Worm (Caenorhabditis elegans) whole organism, L2 larva: Measurements from ENCODE around the gene nhr-275.
A peak's percentile ranks its signal among the peaks of the same experiment; 100 is the strongest.

ENCODE experiments used
- R02D3.7 ChIP-seq: fragments of 150-350 bp; optimal IDR thresholded peaks from 2 replicates; lab custom pipeline; 2014; ENCODE audit warnings: missing biosample characterization, missing genetic modification characterization
- egl-27 ChIP-seq: sonication (generic microtip); optimal IDR thresholded peaks from 3 replicates; lab custom pipeline; 2017; ENCODE audit warnings: missing biosample characterization, missing genetic modification reagents, missing genetic modification characterization
- elt-1 ChIP-seq: fragments of 150-350 bp; optimal IDR thresholded peaks from 2 replicates; lab custom pipeline; 2014; ENCODE audit warnings: missing biosample characterization, missing genetic modification characterization
- elt-3 ChIP-seq: sonication (generic microtip); optimal IDR thresholded peaks from 2 replicates; lab custom pipeline; 2017; ENCODE audit warnings: missing biosample characterization, missing genetic modification characterization
- fos-1 ChIP-seq: fragments of 150-350 bp; optimal IDR thresholded peaks from 2 replicates; lab custom pipeline; 2014; ENCODE audit warnings: missing biosample characterization, missing genetic modification characterization
- lin-39 ChIP-seq: fragments of 150-350 bp; optimal IDR thresholded peaks from 2 replicates; lab custom pipeline; 2014; ENCODE audit warnings: missing biosample characterization, missing genetic modification reagents, missing genetic modification characterization
- mdl-1 ChIP-seq, 2 experiments: fragments of 150-350 bp in 1 of 2; sonication (generic microtip) in 1 of 2; optimal IDR thresholded peaks; 2 replicates each; lab custom pipeline; 2017; ENCODE audit warnings: missing biosample characterization in 2 of 2, missing genetic modification characterization in 2 of 2
- nhr-10 ChIP-seq: sonication (generic microtip); optimal IDR thresholded peaks from 2 replicates; lab custom pipeline; 2017; ENCODE audit warnings: missing biosample characterization, missing genetic modification characterization
- nhr-6 ChIP-seq: fragments of 150-350 bp; optimal IDR thresholded peaks from 2 replicates; lab custom pipeline; 2014; ENCODE audit warnings: missing biosample characterization, missing genetic modification characterization
- nhr-77 ChIP-seq: fragments of 150-350 bp; optimal IDR thresholded peaks from 2 replicates; lab custom pipeline; 2014; ENCODE audit warnings: missing biosample characterization, missing genetic modification characterization
- snpc-4 ChIP-seq: fragments of 150-350 bp; optimal IDR thresholded peaks from 2 replicates; lab custom pipeline; 2014; ENCODE audit warnings: missing biosample characterization, missing genetic modification characterization
- unc-39 ChIP-seq: fragments of 150-350 bp; optimal IDR thresholded peaks from 2 replicates; lab custom pipeline; 2014; ENCODE audit warnings: missing biosample characterization, missing genetic modification characterization
- unc-62 ChIP-seq: fragments of 150-350 bp; optimal IDR thresholded peaks from 2 replicates; lab custom pipeline; 2014; ENCODE audit warnings: missing biosample characterization, missing genetic modification reagents, missing genetic modification characterization
- ztf-11 ChIP-seq: sonication (generic microtip); optimal IDR thresholded peaks from 2 replicates; lab custom pipeline; 2017; ENCODE audit warnings: missing biosample characterization, missing genetic modification characterization

DNA sequence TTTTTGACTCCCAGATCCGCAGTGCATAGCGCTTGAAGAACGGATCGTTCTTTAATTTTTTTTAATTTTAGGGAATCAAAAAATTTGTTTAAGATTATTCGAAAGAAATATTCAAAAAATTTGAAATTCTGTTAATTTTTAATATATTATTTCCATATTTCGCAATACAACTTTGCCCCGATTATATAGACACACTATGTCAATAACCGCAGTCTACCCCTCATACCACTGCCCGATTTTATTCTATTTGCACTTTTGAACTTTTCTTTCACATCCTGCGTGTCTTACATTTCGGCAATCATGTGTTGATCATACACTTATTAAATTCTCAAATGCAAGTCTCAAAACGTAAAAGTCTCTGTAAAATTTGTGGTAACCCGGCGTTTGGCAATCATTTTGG lies 48.1 kb downstream of the nhr-275 start, which contains the start of gene nhr-56:
- TF ChIP-seq mdl-1 (tag; optimal IDR thresholded peaks at IDR 0.05; lab: Kevin White, UChicago): no peak
- no peak for TF ChIP-seq unc-62 (GFP tag; lab: Kevin White, UChicago)
- no peak for TF ChIP-seq R02D3.7 (tag; lab: Kevin White, UChicago)
- no peak for TF ChIP-seq nhr-10
- no peak for TF ChIP-seq unc-39
- no peak for TF ChIP-seq nhr-77 (tag; lab: Kevin White, UChicago)
- TF ChIP-seq snpc-4 (tag; lab: Kevin White, UChicago): no peak
- no peak for TF ChIP-seq elt-1
- no peak for TF ChIP-seq egl-27 (tag; lab: Kevin White, UChicago)
- no peak for TF ChIP-seq lin-39 (tag; lab: Kevin White, UChicago)
- no peak for TF ChIP-seq elt-3 (tag; lab: Kevin White, UChicago)
- TF ChIP-seq nhr-6 (tag; lab: Kevin White, UChicago): no peak
- TF ChIP-seq ztf-11 (tag; lab: Kevin White, UChicago): no peak
- peak; percentile 71 for TF ChIP-seq fos-1 (tag; lab: Kevin White, UChicago)
